Fruit fly (Drosophila melanogaster) whole organism, pupa: ENCODE data around the gene Sfp78E.

ENCODE experiments used
- CG13204 ChIP-seq: fragments of 200-800 bp; sonication (Bioruptor generic); optimal IDR thresholded peaks from 2 replicates; lab custom pipeline; 2018; ENCODE audit warnings: missing biosample characterization, mild to moderate bottlenecking, missing genetic modification characterization, moderate library complexity
- CG32121 ChIP-seq: fragments of 200-800 bp; sonication (Bioruptor generic); IDR thresholded peaks from 2 replicates; pipeline ENCODE4 v1.3.6; 2022; ENCODE audit warnings: missing biosample characterization, missing genetic modification characterization
- CG4496 ChIP-seq: fragments of 200-800 bp; sonication (Bioruptor generic); IDR thresholded peaks from 3 replicates; pipeline ENCODE4 v1.3.6; 2022; ENCODE audit warnings: missing biosample characterization, missing genetic modification characterization
- CG9948 ChIP-seq: fragments of 200-800 bp; sonication (Bioruptor generic); optimal IDR thresholded peaks from 2 replicates; lab custom pipeline; 2018; ENCODE audit warnings: missing biosample characterization, mild to moderate bottlenecking, missing genetic modification characterization, moderate library complexity
- EcR ChIP-seq: fragments of 200-800 bp; sonication (Bioruptor generic); optimal IDR thresholded peaks from 3 replicates; lab custom pipeline; 2019; ENCODE audit warnings: missing biosample characterization, missing genetic modification characterization, mild to moderate bottlenecking, moderate library complexity, missing genetic modification reagents
- Pif1B ChIP-seq: fragments of 200-800 bp; sonication (Bioruptor generic); optimal IDR thresholded peaks from 3 replicates; lab custom pipeline; 2016; ENCODE audit warnings: missing biosample characterization, missing genetic modification characterization
- gl ChIP-seq: fragments of 200-800 bp; sonication (Bioruptor generic); optimal IDR thresholded peaks from 2 replicates; lab custom pipeline; 2018; ENCODE audit warnings: missing biosample characterization, mild to moderate bottlenecking, missing genetic modification characterization

DNA sequence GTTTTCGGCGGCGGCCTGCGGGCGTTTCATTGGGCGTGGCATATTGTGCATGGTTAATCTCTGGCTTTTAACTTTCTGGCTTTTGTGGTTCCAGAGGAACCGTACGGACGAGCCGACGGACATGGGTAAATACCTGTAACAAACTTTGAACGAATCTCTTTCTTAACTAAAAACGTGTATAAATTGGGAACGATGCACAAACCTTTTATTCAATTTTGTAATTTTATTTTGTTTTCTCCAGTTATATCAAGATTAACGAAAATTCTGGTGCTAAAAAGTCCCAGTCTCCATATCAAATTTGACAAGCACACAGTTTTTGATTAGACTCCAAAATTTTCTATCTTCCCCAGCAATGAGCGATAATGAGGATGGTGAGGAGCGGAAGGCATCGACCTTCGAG is 12.0 kb downstream of the Sfp78E start, which contains the start of gene CG11249:
- TF ChIP-seq CG13204 (GFP tag; lab: Kevin White, UChicago) (no peak), EcR (GFP tag; lab: Kevin White, UChicago) (no peak), CG4496 (no peak), Pif1B (GFP tag; lab: Kevin White, UChicago) (no peak), CG32121 (GFP tag; lab: Robert Waterston, UW) (no peak), CG9948 (tag; lab: Kevin White, UChicago) (no peak), gl (tag; lab: Kevin White, UChicago) (no peak)
